Worm (Caenorhabditis elegans) whole organism, L2 larva: ENCODE results near the gene F16B12.4.

Experiments
- nhr-12 ChIP-seq: fragments of 150-350 bp; optimal IDR thresholded peaks from 2 replicates; lab custom pipeline; 2014; ENCODE audit warnings: missing biosample characterization, missing genetic modification characterization
- skn-1 ChIP-seq: sonication (generic microtip); optimal IDR thresholded peaks from 2 replicates; lab custom pipeline; 2017; ENCODE audit warnings: missing biosample characterization, missing genetic modification characterization

ce11 chrX:14098618-14099118, at the start of gene F16B12.4:
- TF ChIP-seq nhr-12 (tag; lab: Kevin White, UChicago) (no peak), skn-1 (tag; lab: Kevin White, UChicago) (no peak)
